Worm (Caenorhabditis elegans) whole organism, late embryonic: ENCODE results near the gene F43G6.4.
A peak's percentile ranks its signal among the peaks of the same experiment; 100 is the strongest.

Experiments
- F13H6.1 ChIP-seq: sonication (generic microtip); optimal IDR thresholded peaks from 2 replicates; lab custom pipeline; 2016; ENCODE audit warnings: missing genetic modification characterization, missing compliant biosample characterization
- T23F11.4 ChIP-seq: fragments of 200-800 bp; sonication (Bioruptor generic); optimal IDR thresholded peaks from 2 replicates; lab custom pipeline; 2018; ENCODE audit warnings: mild to moderate bottlenecking, missing genetic modification characterization, missing compliant biosample characterization
- Y22D7AL.16 ChIP-seq: sonication (generic microtip); optimal IDR thresholded peaks from 2 replicates; lab custom pipeline; 2016; ENCODE audit warnings: missing genetic modification characterization, missing compliant biosample characterization
- ceh-14 ChIP-seq: sonication (generic microtip); optimal IDR thresholded peaks from 2 replicates; lab custom pipeline; 2016; ENCODE audit warnings: missing genotype, missing genetic modification characterization, missing compliant biosample characterization
- ceh-24 ChIP-seq: sonication (generic microtip); optimal IDR thresholded peaks from 2 replicates; lab custom pipeline; 2016; ENCODE audit warnings: mild to moderate bottlenecking, missing genetic modification characterization, missing compliant biosample characterization
- ceh-31 ChIP-seq: sonication (generic microtip); optimal IDR thresholded peaks from 2 replicates; lab custom pipeline; 2016; ENCODE audit warnings: missing genetic modification characterization, missing compliant biosample characterization
- ceh-48 ChIP-seq: sonication (generic microtip); optimal IDR thresholded peaks from 2 replicates; lab custom pipeline; 2016; ENCODE audit warnings: missing genetic modification characterization, inconsistent platforms, missing compliant biosample characterization
- ceh-6 ChIP-seq: fragments of 200-800 bp; sonication (Bioruptor generic); optimal IDR thresholded peaks from 2 replicates; lab custom pipeline; 2018; ENCODE audit warnings: mild to moderate bottlenecking, missing genetic modification characterization, missing compliant biosample characterization
- dmd-4 ChIP-seq: sonication (generic microtip); optimal IDR thresholded peaks from 2 replicates; lab custom pipeline; 2016; ENCODE audit warnings: borderline replicate concordance, missing genetic modification characterization, missing compliant biosample characterization
- eyg-1 ChIP-seq: sonication (generic microtip); optimal IDR thresholded peaks from 2 replicates; lab custom pipeline; 2016; ENCODE audit warnings: missing genotype, missing genetic modification characterization, missing compliant biosample characterization
- fax-1 ChIP-seq: sonication (generic microtip); optimal IDR thresholded peaks from 2 replicates; lab custom pipeline; 2016; ENCODE audit warnings: missing genotype, missing genetic modification characterization, missing compliant biosample characterization
- fkh-10 ChIP-seq: fragments of 150-350 bp; optimal IDR thresholded peaks from 2 replicates; lab custom pipeline; 2014; ENCODE audit warnings: missing biosample characterization, missing genetic modification reagents, missing genetic modification characterization
- fkh-6 ChIP-seq: sonication (generic microtip); optimal IDR thresholded peaks from 2 replicates; lab custom pipeline; 2016; ENCODE audit warnings: missing genetic modification characterization, missing compliant biosample characterization
- gmeb-2 ChIP-seq: sonication (generic microtip); optimal IDR thresholded peaks from 2 replicates; lab custom pipeline; 2016; ENCODE audit warnings: missing genetic modification characterization, inconsistent platforms, missing compliant biosample characterization
- hlh-30 ChIP-seq: sonication (generic microtip); optimal IDR thresholded peaks from 2 replicates; lab custom pipeline; 2017; ENCODE audit warnings: antibody characterized with exemption, missing genetic modification characterization, missing compliant biosample characterization; ENCODE audit not compliant: insufficient read depth
- hlh-6 ChIP-seq: sonication (generic microtip); optimal IDR thresholded peaks from 2 replicates; lab custom pipeline; 2016; ENCODE audit warnings: missing genotype, missing genetic modification characterization, missing compliant biosample characterization
- lin-11 ChIP-seq: fragments of 200-800 bp; sonication (Bioruptor generic); optimal IDR thresholded peaks from 2 replicates; lab custom pipeline; 2018; ENCODE audit warnings: mild to moderate bottlenecking, missing genetic modification characterization, missing compliant biosample characterization
- madf-2 ChIP-seq: sonication (generic microtip); optimal IDR thresholded peaks from 2 replicates; lab custom pipeline; 2017; ENCODE audit warnings: missing genetic modification characterization, missing compliant biosample characterization
- nfya-1 ChIP-seq: sonication (generic microtip); optimal IDR thresholded peaks from 2 replicates; lab custom pipeline; 2017; ENCODE audit warnings: missing genetic modification characterization, mild to moderate bottlenecking, missing compliant biosample characterization, antibody characterized with exemption, moderate library complexity
- npax-4 ChIP-seq: sonication (generic microtip); optimal IDR thresholded peaks from 2 replicates; lab custom pipeline; 2016; ENCODE audit warnings: missing genetic modification characterization, missing compliant biosample characterization
- pax-1 ChIP-seq: fragments of 150-350 bp; optimal IDR thresholded peaks from 2 replicates; lab custom pipeline; 2014; ENCODE audit warnings: missing biosample characterization, missing genetic modification characterization
- pha-4 ChIP-seq: fragments of 150-350 bp; optimal IDR thresholded peaks from 2 replicates; lab custom pipeline; 2018; ENCODE audit warnings: missing biosample characterization, missing genetic modification reagents, missing genetic modification characterization
- pros-1 ChIP-seq: fragments of 150-350 bp; optimal IDR thresholded peaks from 2 replicates; lab custom pipeline; 2014; ENCODE audit warnings: missing biosample characterization, missing genetic modification reagents, missing genetic modification characterization
- ref-2 ChIP-seq: sonication (generic microtip); optimal IDR thresholded peaks from 2 replicates; lab custom pipeline; 2016; ENCODE audit warnings: missing genetic modification characterization, missing compliant biosample characterization
- rnt-1 ChIP-seq: sonication (generic microtip); optimal IDR thresholded peaks from 2 replicates; lab custom pipeline; 2016; ENCODE audit warnings: missing genetic modification characterization, missing compliant biosample characterization
- sdc-2 ChIP-seq: sonication (generic microtip); optimal IDR thresholded peaks from 2 replicates; lab custom pipeline; 2016; ENCODE audit warnings: missing genotype, missing genetic modification characterization, missing compliant biosample characterization
- syd-9 ChIP-seq: sonication (generic microtip); optimal IDR thresholded peaks from 2 replicates; lab custom pipeline; 2016; ENCODE audit warnings: mild to moderate bottlenecking, missing genetic modification characterization, moderate library complexity, missing compliant biosample characterization
- tbx-2 ChIP-seq: sonication (generic microtip); optimal IDR thresholded peaks from 2 replicates; lab custom pipeline; 2016; ENCODE audit warnings: missing genetic modification characterization, missing compliant biosample characterization
- tbx-7 ChIP-seq: sonication (generic microtip); optimal IDR thresholded peaks from 2 replicates; lab custom pipeline; 2016; ENCODE audit warnings: missing genotype, missing genetic modification characterization, missing compliant biosample characterization
- unc-42 ChIP-seq: sonication (generic microtip); optimal IDR thresholded peaks from 2 replicates; lab custom pipeline; 2016; ENCODE audit warnings: missing genotype, missing genetic modification characterization, missing compliant biosample characterization
- unc-86 ChIP-seq: sonication (generic microtip); optimal IDR thresholded peaks from 2 replicates; lab custom pipeline; 2016; ENCODE audit warnings: missing genetic modification characterization, missing compliant biosample characterization
- zip-5 ChIP-seq: sonication (generic microtip); optimal IDR thresholded peaks from 2 replicates; lab custom pipeline; 2016; ENCODE audit warnings: missing genetic modification characterization, missing compliant biosample characterization

Gene F43G6.4

ce11 chrII:11772364-11772763 is 18.2 kb upstream of the F43G6.4 start, which contains the start of gene F44E5.15:
F44E5.15 (plus strand) TSS chrII:11772664.
- TF ChIP-seq npax-4 (tag; lab: Kevin White, UChicago) (no peak), fkh-6 (tag; lab: Kevin White, UChicago) (no peak)

- TF ChIP-seq F13H6.1 (tag; lab: Kevin White, UChicago) (no peak), zip-5 (tag; lab: Kevin White, UChicago) (no peak), ceh-6 (GFP tag; lab: Kevin White, UChicago) (no peak), sdc-2 (no peak), npax-4 (tag; lab: Kevin White, UChicago) (no peak), Y22D7AL.16 (tag; lab: Kevin White, UChicago) (no peak), pros-1 (tag; lab: Kevin White, UChicago) (no peak), tbx-7 (tag; lab: Kevin White, UChicago) (no peak), rnt-1 (no peak), pha-4 (tag; lab: Kevin White, UChicago) (no peak), fax-1 (no peak), lin-11 (tag; lab: Kevin White, UChicago) (no peak), fkh-10 (GFP tag; lab: Kevin White, UChicago) (no peak), hlh-6 (tag; lab: Kevin White, UChicago) (no peak), ceh-14 (no peak), ceh-24 (tag; lab: Kevin White, UChicago) (no peak), ceh-48 (tag; lab: Kevin White, UChicago) (no peak)
Measured at ce11 chrII:11774218-11774617, 16.3 kb upstream of the F43G6.4 start, which contains the start of gene F44E5.1. F44E5.1 (minus strand) TSS chrII:11774559.

- TF ChIP-seq nfya-1 (tag; lab: Kevin White, UChicago) (peak; percentile 61), ceh-6 (GFP tag; lab: Kevin White, UChicago) (no peak), gmeb-2 (tag; lab: Kevin White, UChicago) (no peak), hlh-30 (tag; lab: Kevin White, UChicago) (peak; percentile 29), ceh-31 (peak; percentile 15), unc-86 (no peak), tbx-2 (peak; percentile 3)
Measured at ce11 chrII:11777893-11778480, 12.6 kb upstream of the F43G6.4 start, which contains the start of the genes patr-1 and dna-2. patr-1 (minus strand) TSS chrII:11777943. dna-2 (plus strand) TSS chrII:11778430.

ce11 chrII:11782493-11782892 is 8.1 kb upstream of the F43G6.4 start, which contains the start of gene F43G6.16:
F43G6.16 (minus strand) TSS chrII:11782633.
- TF ChIP-seq pax-1 (tag; lab: Kevin White, UChicago) = peak; percentile 85
- TF ChIP-seq unc-86 = no peak
- TF ChIP-seq dmd-4 (tag; lab: Kevin White, UChicago) = no peak
- no peak for TF ChIP-seq Y22D7AL.16 (tag; lab: Kevin White, UChicago)

ce11 chrII:11788025-11788424 is 2.5 kb upstream of the F43G6.4 start:
- TF ChIP-seq T23F11.4 (GFP tag; lab: Kevin White, UChicago) = no peak
- no peak for TF ChIP-seq eyg-1 (tag; lab: Kevin White, UChicago)
- no peak for TF ChIP-seq unc-42
- TF ChIP-seq pha-4 (tag; lab: Kevin White, UChicago) = no peak
- TF ChIP-seq ceh-24 (tag; lab: Kevin White, UChicago) = no peak
- TF ChIP-seq madf-2 (tag; lab: Kevin White, UChicago) = no peak

- TF ChIP-seq ref-2 (tag; lab: Kevin White, UChicago) (no peak), fkh-10 (GFP tag; lab: Kevin White, UChicago) (no peak), syd-9 (tag; lab: Kevin White, UChicago) (no peak), ceh-24 (tag; lab: Kevin White, UChicago) (no peak)
- TF ChIP-seq, all 69 proteins: peak for 0
Measured at ce11 chrII:11794392-11794791, 3.8 kb downstream of the F43G6.4 start.
